Worm (Caenorhabditis elegans): ENCODE results near the gene srh-10.

The srh-10 gene

DNA sequence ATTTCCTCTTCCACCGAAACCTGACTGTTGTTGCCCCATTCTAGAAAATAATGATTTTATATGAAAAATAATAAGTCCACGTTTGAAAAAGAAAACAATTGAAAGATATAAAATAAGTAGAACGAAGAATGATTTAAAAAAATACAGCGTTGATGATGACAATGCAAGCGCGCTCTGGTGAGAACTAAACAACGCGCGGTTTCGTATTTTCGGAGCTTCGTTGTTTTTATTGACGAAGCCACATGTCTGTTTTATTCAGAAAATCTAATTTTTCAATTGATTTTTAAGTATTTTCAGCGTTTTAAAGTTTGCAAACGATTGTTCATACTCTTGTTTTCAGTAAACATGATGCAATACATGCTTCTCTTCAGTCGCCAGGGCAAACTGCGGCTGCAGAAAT lies 49.3 kb downstream of the srh-10 start, which contains the start of the genes rpt-2 and aps-1 (continued):
- TF ChIP-seq F23B12.7 (tag; optimal IDR thresholded peaks at IDR 0.05; ENCODE audit: insufficient read depth) = peak; percentile 32

DNA sequence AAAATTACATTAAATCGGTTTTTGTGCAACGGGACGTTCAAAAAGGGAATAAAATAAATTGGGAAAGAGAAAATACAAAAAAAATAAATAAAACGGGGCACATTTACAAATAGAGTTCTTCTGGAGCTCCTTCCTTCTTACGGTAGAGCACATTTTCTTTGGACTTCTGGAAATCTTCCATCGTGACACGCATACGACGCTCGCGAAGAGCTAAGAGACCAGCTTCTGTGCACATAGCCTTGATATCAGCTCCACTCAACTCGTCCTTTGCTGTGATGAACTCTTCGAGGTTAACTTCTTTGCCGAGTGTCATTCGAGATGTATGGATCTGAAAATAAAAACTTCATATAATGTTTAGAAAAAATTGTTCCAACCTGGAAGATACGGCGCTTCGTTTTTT lies 50.8 kb downstream of the srh-10 start:
- 0 out of 2 replicates have a peak, but pooled peaks have one; percentile 2 for TF ChIP-seq hmg-1.2 (GFP tag; IDR thresholded peaks at IDR 0.05)
- no peak for TF ChIP-seq nfya-2 (GFP tag; IDR thresholded peaks at IDR 0.05)
- TF ChIP-seq mxl-1 (tag; optimal IDR thresholded peaks at IDR 0.05) = no peak
- TF ChIP-seq ama-1 (optimal IDR thresholded peaks at IDR 0.05) = peak; percentile 14
- TF ChIP-seq ama-1 (GFP tag; optimal IDR thresholded peaks at IDR 0.05) = no peak
- TF ChIP-seq lag-1 (GFP tag; IDR thresholded peaks at IDR 0.05) = no peak
- TF ChIP-seq ceh-40 (GFP tag; IDR thresholded peaks at IDR 0.05) = 0 out of 2 replicates have a peak, but pooled peaks have one; percentile 23
- 0 out of 2 replicates have a peak, but pooled peaks have one; percentile 22 for TF ChIP-seq nfyb-1 (GFP tag; IDR thresholded peaks at IDR 0.05)

DNA sequence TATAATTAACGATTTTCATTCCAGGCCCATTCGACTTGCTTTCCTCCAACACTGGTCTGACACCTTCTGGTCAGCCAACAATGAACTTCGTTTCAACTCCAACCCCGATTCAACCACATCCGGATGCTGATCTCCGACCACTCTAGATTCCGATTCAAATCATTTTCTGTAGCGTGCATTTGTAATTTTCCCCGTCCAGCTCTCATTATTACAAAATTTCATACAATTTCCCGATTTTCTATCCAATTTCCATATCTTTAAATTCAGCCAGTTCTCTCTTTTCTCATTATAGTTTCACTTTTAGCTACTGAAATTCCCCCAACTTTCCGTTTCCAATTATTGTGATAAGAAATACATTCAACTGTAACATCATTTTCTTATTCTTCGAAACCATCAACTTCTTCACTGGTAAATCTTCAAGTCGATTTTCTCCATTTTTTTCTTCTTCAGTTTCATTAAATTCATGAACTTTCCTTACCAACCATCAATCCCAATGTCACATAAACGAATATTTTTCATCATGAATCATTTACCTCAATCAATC lies 51.3 kb downstream of the srh-10 start:
- TF ChIP-seq aptf-2 (GFP tag; conservative IDR thresholded peaks at IDR 0.05) = no peak
- TF ChIP-seq ceh-79 (tag; optimal IDR thresholded peaks at IDR 0.05) = no peak
- TF ChIP-seq ztf-28 (GFP tag; IDR thresholded peaks at IDR 0.05) = no peak
- no peak for TF ChIP-seq lag-1 (GFP tag; IDR thresholded peaks at IDR 0.05)
- TF ChIP-seq madf-6 (GFP tag; IDR thresholded peaks at IDR 0.05) = peak; percentile 67
- peak; percentile 52 for TF ChIP-seq snpc-3.4 (tag; optimal IDR thresholded peaks at IDR 0.05)
- no peak for TF ChIP-seq ccch-3 (GFP tag; optimal IDR thresholded peaks at IDR 0.05)
- peak; percentile 63 for TF ChIP-seq F10E7.11 (tag; optimal IDR thresholded peaks at IDR 0.05)
- peak; percentile 36 for TF ChIP-seq snpc-1.1 (tag; optimal IDR thresholded peaks at IDR 0.05; ENCODE audit: insufficient read depth)
- TF ChIP-seq hrde-1 (tag; optimal IDR thresholded peaks at IDR 0.05; ENCODE audit: borderline replicate concordance) = peak; percentile 30
- TF ChIP-seq F49E8.2 (tag; optimal IDR thresholded peaks at IDR 0.05; ENCODE audit: insufficient read depth) = no peak
- no peak for TF ChIP-seq zfh-2 (GFP tag; conservative IDR thresholded peaks at IDR 0.05)
- peak; percentile 40; the same call in 1 of the 2 replicates for TF ChIP-seq pbrm-1 (GFP tag; IDR thresholded peaks at IDR 0.05)
- no peak for TF ChIP-seq gei-17 (GFP tag; optimal IDR thresholded peaks at IDR 0.05)
- TF ChIP-seq ama-1 (optimal IDR thresholded peaks at IDR 0.05) = no peak
- peak in 1 of 2 experiments; percentile 44 for TF ChIP-seq ama-1 (GFP tag; optimal IDR thresholded peaks at IDR 0.05)
- no peak for TF ChIP-seq ztf-25 (GFP tag; IDR thresholded peaks at IDR 0.05)
- 0 out of 2 replicates have a peak, but pooled peaks have one; percentile 11 for TF ChIP-seq Y79H2A.3 (GFP tag; conservative IDR thresholded peaks at IDR 0.05)
- TF ChIP-seq hlh-12 (tag; optimal IDR thresholded peaks at IDR 0.05) = no peak
- no peak for TF ChIP-seq nhr-80 (tag; optimal IDR thresholded peaks at IDR 0.05)
- TF ChIP-seq rec-8 (tag; optimal IDR thresholded peaks at IDR 0.05) = no peak
- peak; percentile 14 for TF ChIP-seq repo-1 (tag; optimal IDR thresholded peaks at IDR 0.05)
- peak in 1 of 3 experiments; percentile 2 for TF ChIP-seq lin-35 (GFP tag; optimal IDR thresholded peaks at IDR 0.05)
- no peak for TF ChIP-seq F57C9.4 (tag; optimal IDR thresholded peaks at IDR 0.05)
- TF ChIP-seq F55B11.4 (tag; optimal IDR thresholded peaks at IDR 0.05; ENCODE audit: borderline replicate concordance, insufficient read depth) = no peak
- TF ChIP-seq mcd-1 (GFP tag; IDR thresholded peaks at IDR 0.05) = peak; percentile 4; the same call in 1 of the 2 replicates
- TF ChIP-seq attf-5 (GFP tag; optimal IDR thresholded peaks at IDR 0.05) = no peak
- TF ChIP-seq pha-4 (tag; optimal IDR thresholded peaks at IDR 0.05) = no peak
- no peak for TF ChIP-seq let-607 (tag; optimal IDR thresholded peaks at IDR 0.05)
- TF ChIP-seq Y53G8AR.9 (GFP tag; conservative IDR thresholded peaks at IDR 0.05) = peak; percentile 32; the same call in 1 of the 2 replicates
- no peak for TF ChIP-seq B0261.1 (tag; optimal IDR thresholded peaks at IDR 0.05)
- TF ChIP-seq bed-2 (GFP tag; IDR thresholded peaks at IDR 0.05) = no peak
- peak; percentile 2 for TF ChIP-seq tbx-9 (tag; optimal IDR thresholded peaks at IDR 0.05; ENCODE audit: borderline replicate concordance)
- TF ChIP-seq him-1 (tag; optimal IDR thresholded peaks at IDR 0.05) = peak; percentile 34
- peak; percentile 60; the same call in 1 of the 2 replicates for TF ChIP-seq hsf-1 (GFP tag; IDR thresholded peaks at IDR 0.05)
- TF ChIP-seq ZK185.1 (tag; optimal IDR thresholded peaks at IDR 0.05; ENCODE audit: poor library complexity, severe bottlenecking) = no peak
- TF ChIP-seq lin-54 (GFP tag; optimal IDR thresholded peaks at IDR 0.05) = peak; percentile 22
